Worm (Caenorhabditis elegans) whole organism, L4 larva: Measurements from ENCODE around the gene C14B9.8.

Source experiments
- F10B5.3 ChIP-seq: sonication (generic microtip); optimal IDR thresholded peaks from 2 replicates; lab custom pipeline; 2016; ENCODE audit warnings: mild to moderate bottlenecking, missing genetic modification characterization, missing compliant biosample characterization
- F44E2.7 ChIP-seq: fragments of 200-800 bp; sonication (Bioruptor generic); IDR thresholded peaks from 2 replicates; pipeline ENCODE4 v2.1.2; 2022; ENCODE audit warnings: missing genetic modification characterization, missing compliant biosample characterization
- F49E8.2 ChIP-seq: sonication (generic microtip); optimal IDR thresholded peaks from 2 replicates; lab custom pipeline; 2016; ENCODE audit warnings: missing compliant biosample characterization, mild to moderate bottlenecking, missing genetic modification characterization, borderline replicate concordance
- R02D3.7 ChIP-seq: fragments of 150-350 bp; sonication (generic microtip); optimal IDR thresholded peaks from 3 replicates; lab custom pipeline; 2014; ENCODE audit warnings: missing biosample characterization, missing genetic modification characterization
- Y105C5A.15 ChIP-seq: fragments of 200-800 bp; sonication (Bioruptor generic); IDR thresholded peaks from 2 replicates; pipeline ENCODE4 v1.3.6; 2022; ENCODE audit warnings: missing genetic modification characterization, missing compliant biosample characterization
- ZK546.5 ChIP-seq, 2 experiments: sonication (generic microtip); optimal IDR thresholded peaks; 2 replicates each; lab custom pipeline; 2017; ENCODE audit warnings: missing biosample characterization in 2 of 2, missing genetic modification characterization in 2 of 2
- aha-1 ChIP-seq: fragments of 150-350 bp; peaks from one replicate; lab custom pipeline; 2014; ENCODE audit warnings: missing biosample characterization, missing genetic modification characterization
- ama-1 ChIP-seq: fragments of 150-350 bp; optimal IDR thresholded peaks from 2 replicates; lab custom pipeline; 2014; ENCODE audit warnings: inconsistent platforms, mixed read lengths
- arid-1 ChIP-seq: fragments of 200-800 bp; sonication (Bioruptor generic); conservative IDR thresholded peaks from 2 replicates; pipeline ENCODE4 v1.3.6; 2022; ENCODE audit warnings: missing genetic modification reagents, missing genetic modification characterization, missing compliant biosample characterization
- attf-4 ChIP-seq: sonication (generic microtip); optimal IDR thresholded peaks from 3 replicates; lab custom pipeline; 2017; ENCODE audit warnings: missing biosample characterization, missing genetic modification characterization
- ceh-20 ChIP-seq: fragments of 200-800 bp; sonication (Bioruptor generic); IDR thresholded peaks from 2 replicates; pipeline ENCODE4 v1.3.6; 2022; ENCODE audit warnings: missing genetic modification reagents, missing genetic modification characterization, missing compliant biosample characterization
- ceh-28 ChIP-seq: fragments of 150-350 bp; optimal IDR thresholded peaks from 2 replicates; lab custom pipeline; 2014; ENCODE audit warnings: missing biosample characterization, missing genetic modification reagents, missing genetic modification characterization
- ceh-82 ChIP-seq: sonication (generic microtip); optimal IDR thresholded peaks from 2 replicates; lab custom pipeline; 2017; ENCODE audit warnings: missing biosample characterization, missing genetic modification characterization
- daf-8 ChIP-seq: fragments of 200-800 bp; sonication (Bioruptor generic); IDR thresholded peaks from 2 replicates; pipeline ENCODE4 v1.3.6; 2022; ENCODE audit warnings: missing genetic modification characterization, missing compliant biosample characterization
- dmd-8 ChIP-seq: fragments of 200-800 bp; sonication (Bioruptor generic); IDR thresholded peaks from 2 replicates; pipeline ENCODE4 v1.3.6; 2022; ENCODE audit warnings: missing genetic modification characterization, missing compliant biosample characterization
- duxl-1 ChIP-seq: sonication (generic microtip); optimal IDR thresholded peaks from 2 replicates; lab custom pipeline; 2016; ENCODE audit warnings: mild to moderate bottlenecking, missing genetic modification characterization, moderate library complexity, missing compliant biosample characterization; ENCODE audit not compliant: poor library complexity
- dve-1 ChIP-seq: sonication (generic microtip); optimal IDR thresholded peaks from 2 replicates; lab custom pipeline; 2017; ENCODE audit warnings: antibody characterized with exemption, mild to moderate bottlenecking, missing genetic modification characterization, missing compliant biosample characterization; ENCODE audit not compliant: insufficient read depth
- egl-27 ChIP-seq: sonication (generic microtip); optimal IDR thresholded peaks from 3 replicates; lab custom pipeline; 2017; ENCODE audit warnings: missing biosample characterization, missing genetic modification reagents, missing genetic modification characterization
- hlh-11 ChIP-seq: fragments of 200-800 bp; sonication (Bioruptor generic); optimal IDR thresholded peaks from 2 replicates; lab custom pipeline; 2018; ENCODE audit warnings: mild to moderate bottlenecking, missing genetic modification characterization, missing compliant biosample characterization
- hmg-1.1 ChIP-seq: fragments of 200-800 bp; sonication (Bioruptor generic); IDR thresholded peaks from 2 replicates; pipeline ENCODE4 v1.3.6; 2022; ENCODE audit warnings: missing genetic modification reagents, missing genetic modification characterization, missing compliant biosample characterization
- lin-29 ChIP-seq: fragments of 200-800 bp; sonication (Bioruptor generic); IDR thresholded peaks from 2 replicates; pipeline ENCODE4 v1.3.6; 2022; ENCODE audit warnings: missing genetic modification reagents, missing genetic modification characterization, missing compliant biosample characterization
- madf-9 ChIP-seq: fragments of 200-800 bp; sonication (Bioruptor generic); conservative IDR thresholded peaks from 2 replicates; pipeline ENCODE4 v1.3.6; 2022; ENCODE audit warnings: missing genetic modification reagents, missing genetic modification characterization, missing compliant biosample characterization
- mdt-29 ChIP-seq: fragments of 200-800 bp; sonication (Bioruptor generic); IDR thresholded peaks from 2 replicates; pipeline ENCODE4 v1.3.6; 2022; ENCODE audit warnings: missing genetic modification reagents, missing genetic modification characterization, missing compliant biosample characterization
- mes-2 ChIP-seq: sonication (generic microtip); optimal IDR thresholded peaks from 2 replicates; lab custom pipeline; 2016; ENCODE audit warnings: missing genotype, mild to moderate bottlenecking, missing genetic modification characterization, missing compliant biosample characterization; ENCODE audit not compliant: poor library complexity, severe bottlenecking
- mxl-2 ChIP-seq: fragments of 200-800 bp; sonication (Bioruptor generic); conservative IDR thresholded peaks from 2 replicates; pipeline ENCODE4 v1.3.6; 2022; ENCODE audit warnings: missing genetic modification reagents, missing genetic modification characterization, missing compliant biosample characterization
- nhr-10 ChIP-seq: fragments of 150-350 bp; optimal IDR thresholded peaks from 2 replicates; lab custom pipeline; 2014; ENCODE audit warnings: missing biosample characterization, missing genetic modification characterization
- nhr-11 ChIP-seq: fragments of 150-350 bp; optimal IDR thresholded peaks from 2 replicates; lab custom pipeline; 2014; ENCODE audit warnings: missing biosample characterization, missing genetic modification characterization
- nhr-28 ChIP-seq: fragments of 150-350 bp; optimal IDR thresholded peaks from 2 replicates; lab custom pipeline; 2014; ENCODE audit warnings: missing biosample characterization, missing genetic modification characterization
- nhr-6 ChIP-seq: fragments of 150-350 bp; optimal IDR thresholded peaks from 2 replicates; lab custom pipeline; 2014; ENCODE audit warnings: missing biosample characterization, missing genetic modification characterization
- pqm-1 ChIP-seq: sonication (generic microtip); optimal IDR thresholded peaks from 2 replicates; lab custom pipeline; 2017; ENCODE audit warnings: missing biosample characterization, missing genetic modification characterization
- rbr-2 ChIP-seq: sonication (generic microtip); optimal IDR thresholded peaks from 2 replicates; lab custom pipeline; 2016; ENCODE audit warnings: missing genotype, missing genetic modification characterization, missing compliant biosample characterization
- saeg-2 ChIP-seq: fragments of 200-800 bp; sonication (Bioruptor generic); IDR thresholded peaks from 2 replicates; pipeline ENCODE4 v1.3.6; 2022; ENCODE audit warnings: missing genetic modification reagents, missing genetic modification characterization, missing compliant biosample characterization
- set-16 ChIP-seq: fragments of 200-800 bp; sonication (Bioruptor generic); IDR thresholded peaks from 2 replicates; pipeline ENCODE4 v1.3.6; 2022; ENCODE audit warnings: missing genetic modification reagents, missing genetic modification characterization, missing compliant biosample characterization
- snpc-1.2 ChIP-seq: fragments of 200-800 bp; sonication (Bioruptor generic); IDR thresholded peaks from 2 replicates; pipeline ENCODE4 v1.3.6; 2022; ENCODE audit warnings: missing genetic modification reagents, missing genetic modification characterization, missing compliant biosample characterization
- tra-1 ChIP-seq: fragments of 200-800 bp; sonication (Bioruptor generic); IDR thresholded peaks from 2 replicates; pipeline ENCODE4 v1.3.6; 2022; ENCODE audit warnings: missing genetic modification reagents, missing genetic modification characterization, missing compliant biosample characterization
- unc-130 ChIP-seq: sonication (generic microtip); optimal IDR thresholded peaks from 2 replicates; lab custom pipeline; 2016; ENCODE audit warnings: missing genetic modification reagents, missing genetic modification characterization, missing compliant biosample characterization
- unc-62 ChIP-seq, 3 experiments: fragments of 150-350 bp in 1 of 3; sonication (generic microtip); optimal IDR thresholded peaks in 2 of 3; peaks in 1 of 3; 1 replicate in 1 of 3; 2 replicates in 2 of 3; lab custom pipeline; 2014 to 2017; ENCODE audit warnings: missing biosample characterization in 3 of 3, missing genetic modification characterization in 3 of 3, missing genetic modification reagents in 3 of 3, missing genotype in 1 of 3
- zag-1 ChIP-seq: fragments of 150-350 bp; optimal IDR thresholded peaks from 2 replicates; lab custom pipeline; 2014; ENCODE audit warnings: missing biosample characterization, missing genetic modification characterization
- ztf-11 ChIP-seq: fragments of 150-350 bp; optimal IDR thresholded peaks from 2 replicates; lab custom pipeline; 2014; ENCODE audit warnings: missing biosample characterization, missing genetic modification characterization

Gene C14B9.8

ce11 chrIII:8154423-8154822 is 10.0 kb upstream of the C14B9.8 start (continued):
- TF ChIP-seq arid-1 (GFP tag; lab: Robert Waterston, UW) (no peak), ztf-11 (tag; lab: Kevin White, UChicago) (no peak), F10B5.3 (tag; lab: Kevin White, UChicago) (no peak)

DNA sequence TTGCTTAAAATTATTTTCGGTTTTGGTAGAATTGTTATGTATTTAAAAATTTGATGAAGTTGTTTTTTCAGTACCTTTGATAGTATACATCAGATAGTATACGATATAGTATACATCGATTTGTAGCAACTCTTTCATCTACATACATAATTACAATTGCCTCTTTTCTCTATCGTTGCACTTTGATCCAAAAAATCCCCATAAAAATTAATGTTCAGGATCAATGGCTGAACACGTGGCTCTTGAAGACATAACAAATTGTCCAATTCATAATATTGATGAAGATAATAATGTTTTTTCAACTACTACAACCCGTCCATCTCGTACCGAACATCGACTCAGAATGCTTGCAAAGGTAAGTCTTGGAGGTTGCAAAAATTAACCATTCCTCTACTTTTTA is 4.3 kb upstream of the C14B9.8 start, which contains the start of gene D2007.2:
D2007.2 (plus strand) TSS at position 213 of the 400 bp plus-strand sequence.
- no peak for TF ChIP-seq nhr-28 (tag; lab: Kevin White, UChicago)
- no peak for TF ChIP-seq ceh-28 (tag; lab: Kevin White, UChicago)
- no peak for TF ChIP-seq dmd-8 (GFP tag; lab: Robert Waterston, UW)
- TF ChIP-seq madf-9 (GFP tag; lab: Robert Waterston, UW), result no peak
- no peak for TF ChIP-seq set-16 (GFP tag; lab: Robert Waterston, UW)
- no peak for TF ChIP-seq ceh-82 (tag; lab: Kevin White, UChicago)
- no peak for TF ChIP-seq F44E2.7 (GFP tag; lab: Robert Waterston, UW)
- TF ChIP-seq lin-29 (GFP tag; lab: Robert Waterston, UW), result no peak

- TF ChIP-seq hmg-1.1 (0 out of 2 replicates have a peak, but pooled peaks have one; percentile 14), ceh-82 (tag; lab: Kevin White, UChicago) (no peak), egl-27 (tag; lab: Kevin White, UChicago) (no peak), unc-62 (GFP tag; optimal IDR thresholded peaks at IDR 0.05 in 1 of 2; lab: Kevin White, UChicago) (peak in 1 of 2 experiments; percentile 61), unc-62 (tag; optimal IDR thresholded peaks at IDR 0.05; lab: Kevin White, UChicago) (no peak), ceh-20 (GFP tag; lab: Robert Waterston, UW) (peak; percentile 54; the same call in 1 of the 2 replicates)
Observed at ce11 chrIII:8145971-8146370, 1.5 kb upstream of the C14B9.8 start.

DNA sequence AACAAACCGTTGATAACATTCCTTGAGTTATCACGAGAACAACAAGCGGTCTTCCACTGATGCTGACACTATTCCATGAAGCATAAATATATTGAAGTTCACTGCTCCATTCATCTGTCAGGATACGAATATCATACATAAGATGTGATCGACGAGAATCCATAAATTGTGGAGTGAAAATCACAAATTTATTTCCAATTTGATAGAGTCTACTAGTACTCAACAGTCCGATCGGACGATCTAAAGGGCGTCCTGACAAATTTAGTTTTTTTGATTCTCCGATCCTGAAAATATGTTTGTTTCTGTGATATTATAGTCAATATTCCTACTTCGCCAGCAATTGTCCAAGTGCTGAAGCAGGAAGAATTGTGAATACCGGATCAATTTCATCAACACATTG is 2.2 kb downstream of the C14B9.8 start:
- peak in 1 of 2 experiments; percentile 96 for TF ChIP-seq unc-62 (GFP tag; optimal IDR thresholded peaks at IDR 0.05 in 1 of 2; lab: Kevin White, UChicago)
- no peak for TF ChIP-seq unc-62 (tag; optimal IDR thresholded peaks at IDR 0.05; lab: Kevin White, UChicago)
- TF ChIP-seq aha-1 (tag; lab: Kevin White, UChicago), result peak; percentile 20
- TF ChIP-seq saeg-2 (GFP tag; lab: Robert Waterston, UW), result no peak

DNA sequence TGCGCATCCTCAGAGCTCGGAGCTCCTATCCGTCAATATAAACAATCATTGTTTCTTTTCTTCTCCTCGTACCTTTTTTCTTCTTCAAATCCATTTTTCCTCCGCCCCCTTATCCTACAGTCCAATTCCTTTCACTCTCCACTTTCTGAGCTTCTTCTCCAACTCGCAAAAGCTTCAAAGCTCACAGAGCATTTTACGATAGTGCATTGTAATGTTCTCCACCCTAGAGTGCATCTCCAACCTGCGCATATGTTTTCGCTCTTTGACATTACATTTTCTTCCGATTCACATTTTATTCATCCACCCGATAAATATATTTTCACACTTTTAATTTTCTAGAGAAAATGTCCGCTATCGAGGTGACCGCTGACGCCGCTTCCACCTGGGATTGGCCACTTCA is 6.7 kb downstream of the C14B9.8 start, which contains the start of gene hsp-12.2:
hsp-12.2 (plus strand) TSS at position 301 of the 400 bp plus-strand sequence.
- TF ChIP-seq aha-1 (tag; lab: Kevin White, UChicago) (no peak), ztf-11 (tag; lab: Kevin White, UChicago) (no peak), snpc-1.2 (no peak), ZK546.5 (tag; optimal IDR thresholded peaks at IDR 0.05; lab: Kevin White, UChicago) (no peak), daf-8 (GFP tag; lab: Robert Waterston, UW) (no peak), rbr-2 (tag; lab: Kevin White, UChicago) (no peak), nhr-11 (no peak), Y105C5A.15 (GFP tag; lab: Robert Waterston, UW) (no peak), unc-130 (GFP tag; lab: Kevin White, UChicago) (no peak), ama-1 (lab: Kevin White, UChicago) (no peak), tra-1 (GFP tag; lab: Robert Waterston, UW) (no peak)
- TF ChIP-seq, all 104 proteins: peak for 0

DNA sequence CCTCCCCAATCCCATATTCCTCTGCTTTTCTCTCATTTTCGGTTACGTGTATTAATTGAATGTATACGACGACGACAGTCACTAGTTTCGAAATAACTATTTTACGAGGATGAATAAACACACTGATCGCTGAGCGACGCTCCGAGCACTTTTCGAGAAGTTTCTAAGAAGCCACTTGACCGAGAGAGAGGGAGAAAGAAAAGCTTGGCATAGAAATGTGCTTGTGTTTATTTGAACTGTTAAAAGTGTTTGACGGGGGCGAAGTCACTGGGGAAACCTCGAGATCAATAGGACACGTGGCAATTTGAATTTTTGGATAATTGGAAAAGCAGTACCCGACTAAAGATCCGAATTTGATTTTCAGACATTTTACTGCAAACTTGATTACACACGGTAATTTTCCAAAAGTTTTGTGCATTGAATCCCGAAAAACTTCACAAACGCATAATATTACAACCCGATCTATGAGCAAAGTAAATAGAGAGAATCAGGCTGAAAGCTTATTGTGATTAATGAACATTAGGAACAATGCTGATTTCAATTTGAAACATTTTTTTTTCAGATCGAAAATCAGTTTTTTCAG is 7.8 kb downstream of the C14B9.8 start:
- peak; percentile 43 for TF ChIP-seq dve-1 (tag; lab: Kevin White, UChicago)
- no peak for TF ChIP-seq snpc-1.2
- TF ChIP-seq duxl-1 (tag; lab: Kevin White, UChicago), result no peak
- TF ChIP-seq ZK546.5 (tag; optimal IDR thresholded peaks at IDR 0.05; lab: Kevin White, UChicago), result no peak
- no peak for TF ChIP-seq mdt-29
- TF ChIP-seq nhr-6 (tag; lab: Kevin White, UChicago), result no peak
- no peak for TF ChIP-seq zag-1
- no peak for TF ChIP-seq F49E8.2 (tag; lab: Kevin White, UChicago)
- no peak for TF ChIP-seq ceh-20 (GFP tag; lab: Robert Waterston, UW)
- TF ChIP-seq pqm-1, result no peak
- TF ChIP-seq ztf-11 (tag; lab: Kevin White, UChicago), result no peak
- TF ChIP-seq set-16 (GFP tag; lab: Robert Waterston, UW), result no peak
- TF ChIP-seq mes-2 (tag; lab: Kevin White, UChicago), result no peak
- TF ChIP-seq R02D3.7 (tag; lab: Kevin White, UChicago), result no peak
- TF ChIP-seq nhr-10 (tag; lab: Kevin White, UChicago), result no peak
- no peak for TF ChIP-seq F44E2.7 (GFP tag; lab: Robert Waterston, UW)
- TF ChIP-seq hlh-11 (tag; lab: Kevin White, UChicago), result no peak
- no peak for TF ChIP-seq attf-4
- no peak for TF ChIP-seq mxl-2 (GFP tag; lab: Robert Waterston, UW)
- peak; percentile 89 for TF ChIP-seq aha-1 (tag; lab: Kevin White, UChicago)
- peak in 1 of 2 experiments; percentile 86 for TF ChIP-seq unc-62 (GFP tag; optimal IDR thresholded peaks at IDR 0.05 in 1 of 2; lab: Kevin White, UChicago)
- no peak for TF ChIP-seq unc-62 (tag; optimal IDR thresholded peaks at IDR 0.05; lab: Kevin White, UChicago)
